Worm (Caenorhabditis elegans) whole organism, L2 larva: ENCODE data around the gene T10H9.1.

Experiments
- C34F6.9 ChIP-seq: fragments of 150-350 bp; optimal IDR thresholded peaks from 2 replicates; lab custom pipeline; 2014; ENCODE audit warnings: missing biosample characterization, missing genetic modification characterization
- F13H6.1 ChIP-seq: sonication (generic microtip); optimal IDR thresholded peaks from 2 replicates; lab custom pipeline; 2016; ENCODE audit warnings: missing genetic modification characterization, missing compliant biosample characterization
- R02D3.7 ChIP-seq: fragments of 150-350 bp; optimal IDR thresholded peaks from 2 replicates; lab custom pipeline; 2014; ENCODE audit warnings: missing biosample characterization, missing genetic modification characterization
- Y55F3AM.14 ChIP-seq: fragments of 200-800 bp; sonication (Bioruptor generic); optimal IDR thresholded peaks from 2 replicates; lab custom pipeline; 2018; ENCODE audit warnings: mild to moderate bottlenecking, missing genetic modification characterization, missing compliant biosample characterization
- ZK546.5 ChIP-seq: sonication (generic microtip); optimal IDR thresholded peaks from 2 replicates; lab custom pipeline; 2017; ENCODE audit warnings: missing biosample characterization, missing genetic modification characterization
- aly-2 ChIP-seq: fragments of 150-350 bp; optimal IDR thresholded peaks from 2 replicates; lab custom pipeline; 2014; ENCODE audit warnings: missing biosample characterization, missing genetic modification characterization
- ama-1 ChIP-seq: fragments of 150-350 bp; optimal IDR thresholded peaks from 2 replicates; lab custom pipeline; 2018; ENCODE audit warnings: inconsistent platforms
- blmp-1 ChIP-seq: sonication (generic microtip); optimal IDR thresholded peaks from 2 replicates; lab custom pipeline; 2017; ENCODE audit warnings: missing genetic modification characterization, mild to moderate bottlenecking, missing compliant biosample characterization, antibody characterized with exemption, moderate library complexity; ENCODE audit not compliant: insufficient read depth
- ceh-16 ChIP-seq: fragments of 150-350 bp; optimal IDR thresholded peaks from 2 replicates; lab custom pipeline; 2014; ENCODE audit warnings: missing biosample characterization, missing genetic modification characterization
- ceh-82 ChIP-seq: fragments of 150-350 bp; optimal IDR thresholded peaks from 2 replicates; lab custom pipeline; 2014; ENCODE audit warnings: missing biosample characterization, missing genetic modification characterization
- crh-2 ChIP-seq: sonication (generic microtip); optimal IDR thresholded peaks from 2 replicates; lab custom pipeline; 2017; ENCODE audit warnings: missing biosample characterization, missing genetic modification characterization
- dmd-4 ChIP-seq: sonication (generic microtip); optimal IDR thresholded peaks from 2 replicates; lab custom pipeline; 2017; ENCODE audit warnings: missing biosample characterization, missing genetic modification characterization
- egl-27 ChIP-seq: sonication (generic microtip); optimal IDR thresholded peaks from 3 replicates; lab custom pipeline; 2017; ENCODE audit warnings: missing biosample characterization, missing genetic modification reagents, missing genetic modification characterization
- elt-1 ChIP-seq: fragments of 150-350 bp; optimal IDR thresholded peaks from 2 replicates; lab custom pipeline; 2014; ENCODE audit warnings: missing biosample characterization, missing genetic modification characterization
- elt-3 ChIP-seq: sonication (generic microtip); optimal IDR thresholded peaks from 2 replicates; lab custom pipeline; 2017; ENCODE audit warnings: missing biosample characterization, missing genetic modification characterization
- fos-1 ChIP-seq: fragments of 150-350 bp; optimal IDR thresholded peaks from 2 replicates; lab custom pipeline; 2014; ENCODE audit warnings: missing biosample characterization, missing genetic modification characterization
- gmeb-1 ChIP-seq: fragments of 150-350 bp; optimal IDR thresholded peaks from 2 replicates; lab custom pipeline; 2014; ENCODE audit warnings: missing biosample characterization, missing genetic modification characterization
- lin-11 ChIP-seq: fragments of 150-350 bp; sonication (generic microtip); optimal IDR thresholded peaks from 2 replicates; lab custom pipeline; 2014; ENCODE audit warnings: missing biosample characterization, missing genetic modification characterization, inconsistent platforms, mixed read lengths
- lin-13 ChIP-seq: fragments of 150-350 bp; optimal IDR thresholded peaks from 2 replicates; lab custom pipeline; 2014; ENCODE audit warnings: missing biosample characterization, missing genetic modification reagents, missing genetic modification characterization
- lin-39 ChIP-seq: fragments of 150-350 bp; optimal IDR thresholded peaks from 2 replicates; lab custom pipeline; 2014; ENCODE audit warnings: missing biosample characterization, missing genetic modification reagents, missing genetic modification characterization
- lsy-2 ChIP-seq, 2 experiments: fragments of 150-350 bp in 1 of 2; sonication (generic microtip) in 1 of 2; optimal IDR thresholded peaks; 2 replicates each; lab custom pipeline; 2014 to 2017; ENCODE audit warnings: missing biosample characterization in 2 of 2, missing genetic modification characterization in 2 of 2
- mbf-1 ChIP-seq: sonication (generic microtip); optimal IDR thresholded peaks from 2 replicates; lab custom pipeline; 2017; ENCODE audit warnings: missing biosample characterization, missing genetic modification characterization
- mdl-1 ChIP-seq, 2 experiments: fragments of 150-350 bp in 1 of 2; sonication (generic microtip) in 1 of 2; optimal IDR thresholded peaks; 2 replicates each; lab custom pipeline; 2017; ENCODE audit warnings: missing biosample characterization in 2 of 2, missing genetic modification characterization in 2 of 2
- nhr-10 ChIP-seq: sonication (generic microtip); optimal IDR thresholded peaks from 2 replicates; lab custom pipeline; 2017; ENCODE audit warnings: missing biosample characterization, missing genetic modification characterization
- nhr-11 ChIP-seq: fragments of 150-350 bp; optimal IDR thresholded peaks from 2 replicates; lab custom pipeline; 2014; ENCODE audit warnings: missing biosample characterization, missing genetic modification characterization
- nhr-12 ChIP-seq: fragments of 150-350 bp; optimal IDR thresholded peaks from 2 replicates; lab custom pipeline; 2014; ENCODE audit warnings: missing biosample characterization, missing genetic modification characterization
- nhr-129 ChIP-seq: fragments of 150-350 bp; optimal IDR thresholded peaks from 2 replicates; lab custom pipeline; 2014; ENCODE audit warnings: missing biosample characterization, missing genetic modification characterization
- nhr-21 ChIP-seq: fragments of 150-350 bp; optimal IDR thresholded peaks from 2 replicates; lab custom pipeline; 2014; ENCODE audit warnings: missing biosample characterization, missing genetic modification characterization
- nhr-237 ChIP-seq: fragments of 150-350 bp; optimal IDR thresholded peaks from 2 replicates; lab custom pipeline; 2014; ENCODE audit warnings: missing biosample characterization, missing genetic modification characterization
- nhr-25 ChIP-seq: fragments of 150-350 bp; sonication (generic microtip); optimal IDR thresholded peaks from 3 replicates; lab custom pipeline; 2014; ENCODE audit warnings: missing biosample characterization, missing genetic modification characterization
- nhr-6 ChIP-seq: fragments of 150-350 bp; optimal IDR thresholded peaks from 2 replicates; lab custom pipeline; 2014; ENCODE audit warnings: missing biosample characterization, missing genetic modification characterization
- nhr-77 ChIP-seq: fragments of 150-350 bp; optimal IDR thresholded peaks from 2 replicates; lab custom pipeline; 2014; ENCODE audit warnings: missing biosample characterization, missing genetic modification characterization
- peb-1 ChIP-seq: fragments of 150-350 bp; optimal IDR thresholded peaks from 2 replicates; lab custom pipeline; 2014; ENCODE audit warnings: missing biosample characterization, missing genetic modification characterization
- sem-4 ChIP-seq: fragments of 150-350 bp; optimal IDR thresholded peaks from 2 replicates; lab custom pipeline; 2014; ENCODE audit warnings: missing biosample characterization, missing genetic modification reagents, missing genetic modification characterization
- skn-1 ChIP-seq: sonication (generic microtip); optimal IDR thresholded peaks from 2 replicates; lab custom pipeline; 2017; ENCODE audit warnings: missing biosample characterization, missing genetic modification characterization
- sma-3 ChIP-seq: sonication (generic microtip); optimal IDR thresholded peaks from 2 replicates; lab custom pipeline; 2016; ENCODE audit warnings: missing genetic modification reagents, missing genetic modification characterization, missing compliant biosample characterization
- sma-9 ChIP-seq, 2 experiments: fragments of 150-350 bp in 1 of 2; sonication (generic microtip) in 1 of 2; optimal IDR thresholded peaks; 2 replicates each; lab custom pipeline; 2014 to 2016; ENCODE audit warnings: missing genetic modification characterization in 2 of 2, mild to moderate bottlenecking in 1 of 2, missing biosample characterization in 1 of 2, missing compliant biosample characterization in 1 of 2, missing genetic modification reagents in 1 of 2, moderate library complexity in 1 of 2
- snpc-4 ChIP-seq: fragments of 150-350 bp; optimal IDR thresholded peaks from 2 replicates; lab custom pipeline; 2014; ENCODE audit warnings: missing biosample characterization, missing genetic modification characterization
- unc-39 ChIP-seq: fragments of 150-350 bp; optimal IDR thresholded peaks from 2 replicates; lab custom pipeline; 2014; ENCODE audit warnings: missing biosample characterization, missing genetic modification characterization
- unc-55 ChIP-seq: fragments of 150-350 bp; sonication (generic microtip); optimal IDR thresholded peaks from 3 replicates; lab custom pipeline; 2014; ENCODE audit warnings: missing biosample characterization, missing genetic modification reagents, missing genetic modification characterization
- zag-1 ChIP-seq: fragments of 150-350 bp; optimal IDR thresholded peaks from 2 replicates; lab custom pipeline; 2014; ENCODE audit warnings: missing biosample characterization, missing genetic modification characterization
- ztf-1 ChIP-seq: fragments of 200-800 bp; sonication (Bioruptor generic); conservative IDR thresholded peaks from 2 replicates; pipeline ENCODE4 v1.3.6; 2022; ENCODE audit warnings: missing genetic modification characterization, missing compliant biosample characterization
- ztf-11 ChIP-seq: sonication (generic microtip); optimal IDR thresholded peaks from 2 replicates; lab custom pipeline; 2017; ENCODE audit warnings: missing biosample characterization, missing genetic modification characterization

T10H9.1 gene

ce11 chrV:6656451-6657115 is 7.2 kb downstream of the T10H9.1 start, which contains the start of gene snb-1 (continued):
- TF ChIP-seq aly-2 (tag; lab: Kevin White, UChicago) (no peak), ceh-82 (tag; lab: Kevin White, UChicago) (peak; percentile 87), nhr-237 (tag; lab: Kevin White, UChicago) (no peak), unc-55 (GFP tag; lab: Kevin White, UChicago) (peak; percentile 82), nhr-11 (tag; lab: Kevin White, UChicago) (no peak), Y55F3AM.14 (GFP tag; lab: Kevin White, UChicago) (no peak), ztf-11 (tag; lab: Kevin White, UChicago) (no peak), nhr-21 (tag; lab: Kevin White, UChicago) (peak; percentile 62), C34F6.9 (tag; lab: Kevin White, UChicago) (peak; percentile 81), dmd-4 (no peak), gmeb-1 (tag; lab: Kevin White, UChicago) (peak; percentile 66), nhr-6 (no peak), lin-11 (tag; lab: Kevin White, UChicago) (no peak), ZK546.5 (tag; lab: Kevin White, UChicago) (no peak), snpc-4 (tag; lab: Kevin White, UChicago) (no peak), nhr-129 (peak; percentile 82), fos-1 (tag; lab: Kevin White, UChicago) (peak; percentile 51), F13H6.1 (tag; lab: Kevin White, UChicago) (peak; percentile 32), crh-2 (tag; lab: Kevin White, UChicago) (peak; percentile 81), sma-3 (peak; percentile 72), nhr-12 (tag; lab: Kevin White, UChicago) (no peak), nhr-77 (tag; lab: Kevin White, UChicago) (no peak), zag-1 (tag; lab: Kevin White, UChicago) (no peak), nhr-25 (tag; lab: Kevin White, UChicago) (peak; percentile 78), sma-9 (GFP tag; optimal IDR thresholded peaks at IDR 0.05; lab: Kevin White, UChicago) (peak; percentile 73), sma-9 (tag; optimal IDR thresholded peaks at IDR 0.05; lab: Kevin White, UChicago) (no peak), nhr-10 (tag; lab: Kevin White, UChicago) (no peak)
- TF ChIP-seq, all 48 proteins: peak for 19

ce11 chrV:6657532-6658259 is 8.3 kb downstream of the T10H9.1 start:
- TF ChIP-seq Y55F3AM.14 (GFP tag; lab: Kevin White, UChicago) = no peak
- no peak for TF ChIP-seq C34F6.9 (tag; lab: Kevin White, UChicago)
- no peak for TF ChIP-seq nhr-25 (tag; lab: Kevin White, UChicago)
- peak; percentile 13 for TF ChIP-seq skn-1 (tag; lab: Kevin White, UChicago)
- no peak for TF ChIP-seq lin-39 (tag; lab: Kevin White, UChicago)
- TF ChIP-seq snpc-4 (tag; lab: Kevin White, UChicago) = peak; percentile 5
- no peak for TF ChIP-seq lin-13 (GFP tag; lab: Kevin White, UChicago)
- no peak for TF ChIP-seq sem-4 (tag; lab: Kevin White, UChicago)
- no peak for TF ChIP-seq ceh-16 (tag; lab: Kevin White, UChicago)
- no peak for TF ChIP-seq elt-1 (tag; lab: Kevin White, UChicago)
- TF ChIP-seq egl-27 (tag; lab: Kevin White, UChicago) = no peak
- no peak for TF ChIP-seq nhr-12 (tag; lab: Kevin White, UChicago)
- TF ChIP-seq ztf-1 = no peak
- TF ChIP-seq unc-39 (tag; lab: Kevin White, UChicago) = no peak
- TF ChIP-seq sma-3 = peak; percentile 20

- TF ChIP-seq sma-3 = no peak
- no peak for TF ChIP-seq dmd-4
- no peak for TF ChIP-seq ama-1
- TF ChIP-seq peb-1 = no peak
- TF ChIP-seq ztf-11 (tag; lab: Kevin White, UChicago) = no peak
- no peak for TF ChIP-seq blmp-1
- peak; percentile 9 for TF ChIP-seq lin-13 (GFP tag; lab: Kevin White, UChicago)
- TF ChIP-seq nhr-129 = peak; percentile 67
- peak; percentile 1 for TF ChIP-seq crh-2 (tag; lab: Kevin White, UChicago)
- TF ChIP-seq lin-11 (tag; lab: Kevin White, UChicago) = peak; percentile 54
- TF ChIP-seq mbf-1 (tag; lab: Kevin White, UChicago) = no peak
- no peak for TF ChIP-seq lin-39 (tag; lab: Kevin White, UChicago)
- no peak for TF ChIP-seq nhr-12 (tag; lab: Kevin White, UChicago)
- TF ChIP-seq F13H6.1 (tag; lab: Kevin White, UChicago) = peak; percentile 46
- TF ChIP-seq elt-1 (tag; lab: Kevin White, UChicago) = no peak
- no peak for TF ChIP-seq R02D3.7 (tag; lab: Kevin White, UChicago)
- TF ChIP-seq elt-3 (tag; lab: Kevin White, UChicago) = no peak
- no peak for TF ChIP-seq nhr-237 (tag; lab: Kevin White, UChicago)
- no peak for TF ChIP-seq nhr-11 (tag; lab: Kevin White, UChicago)
- TF ChIP-seq Y55F3AM.14 (GFP tag; lab: Kevin White, UChicago) = peak; percentile 42
- TF ChIP-seq nhr-77 (tag; lab: Kevin White, UChicago) = no peak
- TF ChIP-seq unc-55 (GFP tag; lab: Kevin White, UChicago) = peak; percentile 68
- peak; percentile 66 for TF ChIP-seq zag-1 (tag; lab: Kevin White, UChicago)
- TF ChIP-seq nhr-6 = no peak
- peak; percentile 38 for TF ChIP-seq fos-1 (tag; lab: Kevin White, UChicago)
- peak in 1 of 2 experiments; percentile 43 for TF ChIP-seq lsy-2 (tag; optimal IDR thresholded peaks at IDR 0.05; lab: Kevin White, UChicago)
- no peak for TF ChIP-seq aly-2 (tag; lab: Kevin White, UChicago)
- peak; percentile 52 for TF ChIP-seq C34F6.9 (tag; lab: Kevin White, UChicago)
- peak in 1 of 2 experiments; percentile 57 for TF ChIP-seq mdl-1 (tag; optimal IDR thresholded peaks at IDR 0.05; lab: Kevin White, UChicago)
- peak; percentile 88 for TF ChIP-seq ceh-82 (tag; lab: Kevin White, UChicago)
Observed at ce11 chrV:6658765-6659164, 9.3 kb downstream of the T10H9.1 start.
